Fruit fly (Drosophila melanogaster) whole organism, embryonic: ENCODE data around the gene CG3091.

ENCODE experiments used
- Abd-B ChIP-seq: fragments of 200-800 bp; sonication (Bioruptor generic); optimal IDR thresholded peaks from 2 replicates; lab custom pipeline; 2018; ENCODE audit warnings: missing biosample characterization, mild to moderate bottlenecking, missing genetic modification characterization, moderate library complexity
- Antp ChIP-seq: fragments of 200-800 bp; sonication (Bioruptor generic); optimal IDR thresholded peaks from 3 replicates; lab custom pipeline; 2016; ENCODE audit warnings: missing biosample characterization, missing genetic modification characterization
- B-H1 ChIP-seq: fragments of 200-800 bp; sonication (Bioruptor generic); IDR thresholded peaks from 3 replicates; pipeline ENCODE4 v1.3.6; 2022; ENCODE audit warnings: missing biosample characterization, missing genetic modification characterization
- Bteb2 ChIP-seq: fragments of 200-800 bp; sonication (Bioruptor generic); optimal IDR thresholded peaks from 2 replicates; lab custom pipeline; 2016; ENCODE audit warnings: missing biosample characterization, missing genetic modification characterization
- CG10431 ChIP-seq: fragments of 200-800 bp; sonication (Bioruptor generic); optimal IDR thresholded peaks from 3 replicates; lab custom pipeline; 2018; ENCODE audit warnings: missing biosample characterization, mild to moderate bottlenecking, missing genetic modification characterization
- CG13624 ChIP-seq: fragments of 200-800 bp; sonication (Bioruptor generic); optimal IDR thresholded peaks from 2 replicates; lab custom pipeline; 2016; ENCODE audit warnings: missing biosample characterization, missing genetic modification characterization
- CG17612 ChIP-seq: fragments of 200-800 bp; sonication (Bioruptor generic); IDR thresholded peaks from 2 replicates; pipeline ENCODE4 v1.3.6; 2022; ENCODE audit warnings: missing biosample characterization, missing genetic modification characterization
- CG31224 ChIP-seq: fragments of 200-800 bp; sonication (Bioruptor generic); IDR thresholded peaks from 2 replicates; pipeline ENCODE4 v1.3.6; 2022; ENCODE audit warnings: missing biosample characterization, missing genetic modification characterization
- CG31388 ChIP-seq: fragments of 200-800 bp; sonication (Bioruptor generic); optimal IDR thresholded peaks from 2 replicates; lab custom pipeline; 2016; ENCODE audit warnings: missing biosample characterization, missing genetic modification characterization
- CG31441 ChIP-seq: fragments of 200-800 bp; sonication (Bioruptor generic); IDR thresholded peaks from 2 replicates; pipeline ENCODE4 v1.3.6; 2022; ENCODE audit warnings: missing biosample characterization, missing genetic modification characterization
- CG33213 ChIP-seq: fragments of 200-800 bp; sonication (Bioruptor generic); optimal IDR thresholded peaks from 3 replicates; lab custom pipeline; 2016; ENCODE audit warnings: missing biosample characterization, missing genetic modification characterization
- CG34376 ChIP-seq: fragments of 200-800 bp; sonication (Bioruptor generic); optimal IDR thresholded peaks from 2 replicates; lab custom pipeline; 2018; ENCODE audit warnings: missing biosample characterization, mild to moderate bottlenecking, missing genetic modification characterization
- CG4707 ChIP-seq: fragments of 200-800 bp; sonication (Bioruptor generic); optimal IDR thresholded peaks from 2 replicates; lab custom pipeline; 2018; ENCODE audit warnings: missing biosample characterization, mild to moderate bottlenecking, missing genetic modification characterization, moderate library complexity
- CG6683 ChIP-seq: fragments of 200-800 bp; sonication (Bioruptor generic); optimal IDR thresholded peaks from 2 replicates; lab custom pipeline; 2017; ENCODE audit warnings: missing biosample characterization, mild to moderate bottlenecking, missing genetic modification characterization, missing genetic modification reagents
- CG6791 ChIP-seq: fragments of 200-800 bp; sonication (Bioruptor generic); IDR thresholded peaks from 3 replicates; pipeline ENCODE4 v1.3.6; 2022; ENCODE audit warnings: missing biosample characterization, missing genetic modification characterization; ENCODE audit not compliant: partially characterized antibody
- CG8290 ChIP-seq, 3 experiments: fragments of 200-800 bp; sonication (Bioruptor generic); optimal IDR thresholded peaks; 2 replicates each; lab custom pipeline; 2016 to 2019; ENCODE audit warnings: missing biosample characterization in 3 of 3, missing genetic modification characterization in 3 of 3, mild to moderate bottlenecking in 2 of 3, moderate library complexity in 1 of 3
- CG8478 ChIP-seq: fragments of >200 bp; optimal IDR thresholded peaks from 2 replicates; lab custom pipeline; 2018
- CG8924 ChIP-seq: fragments of 200-800 bp; optimal IDR thresholded peaks from 3 replicates; lab custom pipeline; 2019; ENCODE audit warnings: missing biosample characterization, mild to moderate bottlenecking, missing genetic modification characterization, moderate library complexity
- CG9215 ChIP-seq: fragments of 200-800 bp; sonication (Bioruptor generic); IDR thresholded peaks from 2 replicates; pipeline ENCODE4 v1.3.6; 2022; ENCODE audit warnings: missing biosample characterization, missing genetic modification characterization
- CG9727 ChIP-seq: fragments of 200-800 bp; sonication (Bioruptor generic); optimal IDR thresholded peaks from 3 replicates; lab custom pipeline; 2017; ENCODE audit warnings: missing biosample characterization, mild to moderate bottlenecking, missing genetic modification characterization
- CG9876 ChIP-seq: fragments of 200-800 bp; sonication (Bioruptor generic); optimal IDR thresholded peaks from 2 replicates; lab custom pipeline; 2016; ENCODE audit warnings: missing biosample characterization, missing genetic modification characterization
- CG9932 ChIP-seq: fragments of 200-800 bp; sonication (Bioruptor generic); IDR thresholded peaks from 2 replicates; pipeline ENCODE4 v1.3.6; 2022; ENCODE audit warnings: missing biosample characterization, missing genetic modification characterization
- Dip2 ChIP-seq: fragments of 200-800 bp; sonication (Bioruptor generic); IDR thresholded peaks from 2 replicates; pipeline ENCODE4 v1.3.6; 2022; ENCODE audit warnings: missing biosample characterization, missing genetic modification characterization
- Med ChIP-seq: fragments of 200-800 bp; sonication (Bioruptor generic); peaks from one replicate; lab custom pipeline; 2016; ENCODE audit warnings: missing biosample characterization, missing genetic modification characterization, mild to moderate bottlenecking, inconsistent platforms, moderate library complexity
- Meics ChIP-seq: fragments of 200-800 bp; sonication (Bioruptor generic); optimal IDR thresholded peaks from 2 replicates; lab custom pipeline; 2017; ENCODE audit warnings: missing biosample characterization, mild to moderate bottlenecking, missing genetic modification characterization
- Neu2 ChIP-seq: fragments of 200-800 bp; sonication (Bioruptor generic); optimal IDR thresholded peaks from 3 replicates; lab custom pipeline; 2016; ENCODE audit warnings: missing biosample characterization, missing genetic modification characterization, borderline replicate concordance
- Opbp ChIP-seq: fragments of 200-800 bp; sonication (Bioruptor generic); IDR thresholded peaks from 3 replicates; pipeline ENCODE4 v1.3.6; 2022; ENCODE audit warnings: missing biosample characterization, missing genetic modification characterization; ENCODE audit not compliant: partially characterized antibody
- Sry-β ChIP-seq: fragments of 200-800 bp; sonication (Bioruptor generic); optimal IDR thresholded peaks from 2 replicates; lab custom pipeline; 2018; ENCODE audit warnings: missing biosample characterization, mild to moderate bottlenecking, missing genetic modification characterization, moderate library complexity
- Trl ChIP-seq, 3 experiments: fragments of >200 bp in 2 of 3; fragments of 200-800 bp in 1 of 3; sonication (Bioruptor generic) in 1 of 3; optimal IDR thresholded peaks; 2 replicates in 1 of 3; 3 replicates in 2 of 3; lab custom pipeline; 2016 to 2017; ENCODE audit warnings: missing biosample characterization in 1 of 3, missing genetic modification characterization in 1 of 3
- Xrp1 ChIP-seq: fragments of 200-800 bp; sonication (Bioruptor generic); IDR thresholded peaks from 2 replicates; pipeline ENCODE4 v1.3.6; 2022; ENCODE audit warnings: missing biosample characterization, missing genetic modification characterization
- abd-A ChIP-seq: fragments of 200-800 bp; sonication (Bioruptor generic); optimal IDR thresholded peaks from 3 replicates; lab custom pipeline; 2019; ENCODE audit warnings: missing biosample characterization, mild to moderate bottlenecking, missing genetic modification characterization, moderate library complexity
- dmrt99B ChIP-seq: fragments of 200-800 bp; sonication (Bioruptor generic); optimal IDR thresholded peaks from 2 replicates; lab custom pipeline; 2018; ENCODE audit warnings: missing biosample characterization, mild to moderate bottlenecking, missing genetic modification characterization, moderate library complexity
- esg ChIP-seq: fragments of 200-800 bp; sonication (Bioruptor generic); conservative IDR thresholded peaks from 2 replicates; pipeline ENCODE4 v1.3.6; 2022; ENCODE audit warnings: missing biosample characterization, missing genetic modification characterization
- fd102C ChIP-seq: fragments of 200-800 bp; sonication (Bioruptor generic); optimal IDR thresholded peaks from 2 replicates; lab custom pipeline; 2018; ENCODE audit warnings: missing biosample characterization, mild to moderate bottlenecking, missing genetic modification characterization, moderate library complexity
- gcm ChIP-seq: fragments of 200-800 bp; sonication (Bioruptor generic); optimal IDR thresholded peaks from 2 replicates; lab custom pipeline; 2019; ENCODE audit warnings: missing biosample characterization, mild to moderate bottlenecking, missing genetic modification characterization, moderate library complexity
- hbn ChIP-seq: fragments of 200-800 bp; sonication (Bioruptor generic); IDR thresholded peaks from 2 replicates; pipeline ENCODE4 v1.3.6; 2022; ENCODE audit warnings: missing biosample characterization, missing genetic modification characterization; ENCODE audit not compliant: partially characterized antibody
- kni ChIP-seq: fragments of 200-800 bp; sonication (Bioruptor generic); optimal IDR thresholded peaks from 3 replicates; lab custom pipeline; 2017; ENCODE audit warnings: mild to moderate bottlenecking, missing biosample characterization, missing genetic modification reagents, missing genetic modification characterization
- lab ChIP-seq: fragments of 200-800 bp; sonication (Bioruptor generic); optimal IDR thresholded peaks from 3 replicates; lab custom pipeline; 2017; ENCODE audit warnings: missing biosample characterization, missing genetic modification characterization, mild to moderate bottlenecking, moderate library complexity, missing genetic modification reagents
- nerfin-2 ChIP-seq: fragments of 200-800 bp; sonication (Bioruptor generic); IDR thresholded peaks from 2 replicates; pipeline ENCODE4 v1.3.6; 2022; ENCODE audit warnings: missing biosample characterization, missing genetic modification characterization; ENCODE audit not compliant: partially characterized antibody
- nmo ChIP-seq: fragments of 200-800 bp; sonication (Bioruptor generic); optimal IDR thresholded peaks from 2 replicates; lab custom pipeline; 2018; ENCODE audit warnings: missing biosample characterization, mild to moderate bottlenecking, missing genetic modification characterization, moderate library complexity
- pnt ChIP-seq: fragments of 200-800 bp; sonication (Bioruptor generic); optimal IDR thresholded peaks from 3 replicates; lab custom pipeline; 2016; ENCODE audit warnings: missing biosample characterization, missing genetic modification characterization
- pros ChIP-seq: fragments of 200-800 bp; sonication (Bioruptor generic); optimal IDR thresholded peaks from 3 replicates; lab custom pipeline; 2019; ENCODE audit warnings: missing biosample characterization, mild to moderate bottlenecking, missing genetic modification characterization, moderate library complexity
- rib ChIP-seq: fragments of 200-800 bp; sonication (Bioruptor generic); IDR thresholded peaks from 2 replicates; pipeline ENCODE4 v1.3.6; 2022; ENCODE audit warnings: missing biosample characterization, missing genetic modification characterization
- schlank ChIP-seq: fragments of 200-800 bp; sonication (Bioruptor generic); optimal IDR thresholded peaks from 2 replicates; lab custom pipeline; 2018; ENCODE audit warnings: missing biosample characterization, mild to moderate bottlenecking, missing genetic modification characterization
- ssp ChIP-seq: fragments of 200-800 bp; sonication (Bioruptor generic); IDR thresholded peaks from 2 replicates; pipeline ENCODE4 v1.3.6; 2022; ENCODE audit warnings: missing biosample characterization, missing genetic modification characterization
- tgo ChIP-seq: fragments of 200-800 bp; sonication (Bioruptor generic); IDR thresholded peaks from 3 replicates; pipeline ENCODE4 v1.3.6; 2022; ENCODE audit warnings: missing biosample characterization, missing genetic modification characterization
- tin ChIP-seq: fragments of 200-800 bp; sonication (Bioruptor generic); optimal IDR thresholded peaks from 3 replicates; lab custom pipeline; 2016; ENCODE audit warnings: missing biosample characterization, missing genetic modification characterization
- wor ChIP-seq: fragments of 200-800 bp; sonication (Bioruptor generic); IDR thresholded peaks from 2 replicates; pipeline ENCODE4 v1.3.6; 2022; ENCODE audit warnings: missing biosample characterization, missing genetic modification characterization

The CG3091 gene

DNA sequence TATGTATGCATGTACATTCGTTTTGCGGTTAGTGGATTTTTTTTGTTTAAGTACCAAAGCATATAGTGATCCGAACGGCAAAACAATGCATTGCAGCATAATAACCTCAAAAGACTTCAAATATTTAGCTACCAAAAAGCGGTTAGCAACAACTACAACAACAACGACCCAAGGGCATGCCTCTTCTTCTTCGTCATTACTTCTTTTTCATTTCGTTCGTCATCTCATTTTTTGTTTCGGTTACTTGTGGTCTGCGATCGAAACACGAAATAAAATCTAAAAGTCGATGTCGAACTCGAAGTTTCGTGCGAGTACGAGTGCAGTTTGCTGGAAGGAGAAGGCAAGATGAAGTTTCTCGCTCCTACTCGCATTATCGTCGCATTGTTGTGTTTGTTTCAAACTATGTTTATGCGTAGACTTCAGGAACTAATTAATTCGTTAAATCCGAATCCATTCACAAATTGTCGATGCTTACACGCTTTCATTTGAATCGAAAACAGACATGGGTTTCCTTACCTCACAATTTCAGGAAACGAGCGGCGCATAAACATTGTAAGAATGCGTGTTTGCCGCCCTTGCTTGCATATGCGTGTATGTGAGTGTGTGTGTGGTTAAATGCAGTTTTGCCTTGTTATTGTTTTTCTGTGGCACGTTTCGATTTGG lies 44.8 kb upstream of the CG3091 start (continued):
- TF ChIP-seq CG9876 (GFP tag; lab: Kevin White, UChicago) (peak; percentile 40), Trl (optimal IDR thresholded peaks at IDR 0.05; lab: Kevin White, UChicago) (no peak), Trl (GFP tag; optimal IDR thresholded peaks at IDR 0.05; lab: Kevin White, UChicago) (peak; percentile 85), CG8478 (lab: Kevin White, UChicago) (no peak), tgo (peak; percentile 67), fd102C (GFP tag; lab: Kevin White, UChicago) (peak; percentile 90), CG9215 (GFP tag; lab: Robert Waterston, UW) (peak; percentile 27; the same call in 1 of the 2 replicates), Xrp1 (GFP tag; lab: Robert Waterston, UW) (peak; percentile 94), CG9727 (GFP tag; lab: Kevin White, UChicago) (peak; percentile 83), CG17612 (GFP tag; lab: Robert Waterston, UW) (0 out of 2 replicates have a peak, but pooled peaks have one; percentile 34), CG9932 (GFP tag; lab: Robert Waterston, UW) (no peak), Sry-β (GFP tag; lab: Kevin White, UChicago) (peak; percentile 26), hbn (GFP tag; lab: Robert Waterston, UW) (no peak), lab (GFP tag; lab: Kevin White, UChicago) (peak; percentile 74), CG31224 (GFP tag; lab: Robert Waterston, UW) (no peak), rib (GFP tag; lab: Robert Waterston, UW) (no peak), Med (GFP tag; lab: Kevin White, UChicago) (peak; percentile 97), CG10431 (GFP tag; lab: Kevin White, UChicago) (peak; percentile 55), nerfin-2 (GFP tag; lab: Robert Waterston, UW) (no peak), wor (peak; percentile 68), CG8290 (GFP tag; optimal IDR thresholded peaks at IDR 0.05; lab: Kevin White, UChicago) (peak; percentile 77), CG8290 (tag; optimal IDR thresholded peaks at IDR 0.05; lab: Kevin White, UChicago) (peak; percentile 54 to 75), CG6791 (GFP tag; lab: Robert Waterston, UW) (no peak), Neu2 (GFP tag; lab: Kevin White, UChicago) (no peak), CG6683 (GFP tag; lab: Kevin White, UChicago) (no peak), B-H1 (peak; percentile 60; the same call in 2 of the 3 replicates), nmo (peak; percentile 88), Bteb2 (no peak), dmrt99B (tag; lab: Kevin White, UChicago) (peak; percentile 87), CG31388 (GFP tag; lab: Kevin White, UChicago) (peak; percentile 11), Dip2 (GFP tag; lab: Robert Waterston, UW) (no peak), tin (GFP tag; lab: Kevin White, UChicago) (peak; percentile 80), CG13624 (GFP tag; lab: Kevin White, UChicago) (no peak), Opbp (GFP tag; lab: Robert Waterston, UW) (no peak), gcm (GFP tag; lab: Kevin White, UChicago) (peak; percentile 89), Abd-B (GFP tag; lab: Kevin White, UChicago) (peak; percentile 64), kni (peak; percentile 55), Meics (GFP tag; lab: Kevin White, UChicago) (peak; percentile 27), ssp (peak; percentile 51; the same call in 1 of the 2 replicates), pros (GFP tag; lab: Kevin White, UChicago) (peak; percentile 78), pnt (peak; percentile 77), CG31441 (GFP tag; lab: Robert Waterston, UW) (peak; percentile 89), abd-A (no peak), CG33213 (GFP tag; lab: Kevin White, UChicago) (peak; percentile 74), esg (peak; percentile 70), CG34376 (no peak), Antp (GFP tag; lab: Kevin White, UChicago) (peak; percentile 79), CG4707 (GFP tag; lab: Kevin White, UChicago) (peak; percentile 79), schlank (tag; lab: Kevin White, UChicago) (peak; percentile 3), CG8924 (tag; lab: Kevin White, UChicago) (peak; percentile 93)
